Fruit fly (Drosophila melanogaster): ENCODE data around the gene beg.

beg gene

DNA sequence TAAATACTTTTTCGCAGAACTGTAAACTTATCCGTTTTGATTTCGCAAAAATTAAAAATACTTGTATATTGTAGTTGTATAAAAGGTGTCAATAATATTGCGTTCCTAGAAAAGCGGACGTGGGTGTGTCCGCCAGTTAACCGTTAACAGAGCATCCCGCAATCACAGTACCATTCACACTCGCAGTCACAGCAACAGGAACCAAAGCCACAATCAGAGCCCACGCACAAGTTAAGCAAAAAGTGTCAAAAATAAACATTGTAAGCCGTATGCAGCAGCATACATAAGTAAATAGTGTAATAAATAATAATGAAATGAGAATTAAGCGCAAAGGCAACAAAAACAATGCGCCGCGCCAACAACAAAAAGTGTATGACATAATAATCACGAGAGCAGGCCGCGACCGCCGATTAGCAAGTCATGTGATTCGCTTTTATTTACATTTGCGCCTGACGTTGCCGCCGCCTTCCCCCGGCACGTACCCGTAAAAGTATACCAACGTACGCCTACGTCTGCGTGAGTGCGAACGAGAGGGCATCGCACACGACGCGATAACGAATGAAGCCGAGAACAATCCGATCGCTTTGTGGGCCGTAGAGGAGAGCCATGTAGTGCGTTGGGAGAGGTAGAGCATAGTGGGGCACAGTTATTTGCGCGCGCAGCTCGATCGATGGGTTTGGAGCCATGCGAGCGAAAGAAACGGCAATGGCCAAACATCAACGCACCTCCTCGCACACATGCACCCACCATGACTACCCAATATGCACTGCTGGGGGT lies 25.6 kb upstream of the beg start (continued):
- TF ChIP-seq pho (GFP tag; optimal IDR thresholded peaks at IDR 0.05) = peak; percentile 26
- TF ChIP-seq CG9876 (GFP tag; optimal IDR thresholded peaks at IDR 0.05) = no peak
- TF ChIP-seq kni (GFP tag; optimal IDR thresholded peaks at IDR 0.05) = peak; percentile 87
- peak; percentile 41 for TF ChIP-seq Oli (tag; optimal IDR thresholded peaks at IDR 0.05)
- no peak for TF ChIP-seq Dek (tag; optimal IDR thresholded peaks at IDR 0.05)
- peak; percentile 27 for TF ChIP-seq twi (tag; optimal IDR thresholded peaks at IDR 0.05)
- TF ChIP-seq esg (GFP tag; conservative IDR thresholded peaks at IDR 0.05) = no peak; the same call in 1 of the 2 replicates
- TF ChIP-seq Xbp1 (GFP tag; optimal IDR thresholded peaks at IDR 0.05) = no peak
- TF ChIP-seq Rfx (GFP tag; IDR thresholded peaks at IDR 0.05) = peak; percentile 48
- TF ChIP-seq klu (GFP tag; IDR thresholded peaks at IDR 0.05) = peak; percentile 58; the same call in 1 of the 2 replicates
- TF ChIP-seq tx (GFP tag; optimal IDR thresholded peaks at IDR 0.05) = no peak
- TF ChIP-seq Hr39 (optimal IDR thresholded peaks at IDR 0.05) = no peak
- no peak for TF ChIP-seq Hmx (GFP tag; optimal IDR thresholded peaks at IDR 0.05)
- TF ChIP-seq cas (GFP tag; IDR thresholded peaks at IDR 0.05) = no peak
- TF ChIP-seq Dll (GFP tag; IDR thresholded peaks at IDR 0.05; ENCODE audit: partially characterized antibody) = 0 out of 4 replicates have a peak, but pooled peaks have one; percentile 31
- TF ChIP-seq Tbp (GFP tag; optimal IDR thresholded peaks at IDR 0.05) = no peak
- TF ChIP-seq Fer1 (GFP tag; optimal IDR thresholded peaks at IDR 0.05) = peak; percentile 67
- TF ChIP-seq cad (GFP tag; optimal IDR thresholded peaks at IDR 0.05) = no peak
- TF ChIP-seq sima (GFP tag; optimal IDR thresholded peaks at IDR 0.05) = no peak
- TF ChIP-seq Nf-YA (GFP tag; IDR thresholded peaks at IDR 0.05) = no peak
- TF ChIP-seq jigr1 (GFP tag; IDR thresholded peaks at IDR 0.05) = no peak
- no peak for TF ChIP-seq CG8388 (GFP tag; optimal IDR thresholded peaks at IDR 0.05)
- peak; percentile 23 for TF ChIP-seq bab2 (GFP tag; optimal IDR thresholded peaks at IDR 0.05)
- peak; percentile 32 for TF ChIP-seq CG12391 (tag; optimal IDR thresholded peaks at IDR 0.05)
- TF ChIP-seq CG15696 (tag; optimal IDR thresholded peaks at IDR 0.05) = peak; percentile 26
- TF ChIP-seq Fer2 (tag; optimal IDR thresholded peaks at IDR 0.05) = no peak
- TF ChIP-seq zfh2 (GFP tag; optimal IDR thresholded peaks at IDR 0.05) = peak; percentile 31
- no peak for TF ChIP-seq CG7928 (GFP tag; optimal IDR thresholded peaks at IDR 0.05)
- TF ChIP-seq CG12071 (GFP tag; optimal IDR thresholded peaks at IDR 0.05) = peak; percentile 37
- peak; percentile 50; the same call in 2 of the 3 replicates for TF ChIP-seq CG11695 (GFP tag; IDR thresholded peaks at IDR 0.05)
- peak; percentile 31 for TF ChIP-seq Sox102F (GFP tag; optimal IDR thresholded peaks at IDR 0.05)
- TF ChIP-seq shn (GFP tag; optimal IDR thresholded peaks at IDR 0.05) = peak; percentile 15
- no peak for TF ChIP-seq CG4404 (GFP tag; IDR thresholded peaks at IDR 0.05)
- TF ChIP-seq CG15011 (GFP tag; optimal IDR thresholded peaks at IDR 0.05) = no peak
- no peak for TF ChIP-seq wdn (GFP tag; IDR thresholded peaks at IDR 0.05)
- TF ChIP-seq fru (optimal IDR thresholded peaks at IDR 0.05) = no peak
- peak; percentile 55 for TF ChIP-seq ci (GFP tag; IDR thresholded peaks at IDR 0.05)
- TF ChIP-seq CG6254 (GFP tag; optimal IDR thresholded peaks at IDR 0.05) = no peak
- TF ChIP-seq chinmo (GFP tag; IDR thresholded peaks at IDR 0.05; ENCODE audit: partially characterized antibody) = peak; percentile 100
- TF ChIP-seq ara (GFP tag; IDR thresholded peaks at IDR 0.05) = peak; percentile 38; the same call in 1 of the 2 replicates
- TF ChIP-seq CG2120 (GFP tag; optimal IDR thresholded peaks at IDR 0.05) = peak; percentile 49
- TF ChIP-seq cwo (GFP tag; optimal IDR thresholded peaks at IDR 0.05) = peak; percentile 100
- TF ChIP-seq BtbVII (GFP tag; optimal IDR thresholded peaks at IDR 0.05) = peak; percentile 49
- TF ChIP-seq so (GFP tag; IDR thresholded peaks at IDR 0.05) = no peak
- TF ChIP-seq CG6791 (GFP tag; IDR thresholded peaks at IDR 0.05; ENCODE audit: partially characterized antibody) = no peak
- TF ChIP-seq Ets65A (GFP tag) = peak; percentile 91
- TF ChIP-seq phol (tag; optimal IDR thresholded peaks at IDR 0.05) = peak; percentile 20
- TF ChIP-seq ewg (GFP tag; optimal IDR thresholded peaks at IDR 0.05) = no peak
- 0 out of 2 replicates have a peak, but pooled peaks have one; percentile 29 for TF ChIP-seq inv (GFP tag; IDR thresholded peaks at IDR 0.05; ENCODE audit: partially characterized antibody)
- no peak for TF ChIP-seq Sin3A (optimal IDR thresholded peaks at IDR 0.05)

Measured in whole organism, embryonic.